Fruit fly (Drosophila melanogaster): ENCODE data around the gene mRpL19.

DNA sequence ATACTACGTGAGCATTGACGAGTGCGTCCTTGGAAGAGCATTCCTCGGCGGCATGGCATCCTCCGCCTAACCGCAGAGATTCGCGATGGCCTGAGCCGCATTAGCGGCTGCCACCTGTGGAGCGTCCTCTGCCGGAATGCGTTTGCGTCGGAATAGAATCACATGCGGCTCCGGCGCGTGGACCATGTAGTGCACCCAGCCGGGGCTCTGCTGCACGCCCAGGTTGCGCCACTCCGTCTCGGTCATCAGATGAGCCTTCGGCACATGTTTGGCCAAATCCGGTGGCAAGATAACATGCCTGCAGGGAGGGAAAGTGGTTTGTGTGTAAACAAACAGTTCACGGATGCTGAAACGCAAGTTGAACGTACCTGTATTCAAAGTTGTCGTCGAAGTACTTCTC, 41.5 kb downstream of the mRpL19 start:
- TF ChIP-seq achi (GFP tag; optimal IDR thresholded peaks at IDR 0.05) (no peak), OdsH (GFP tag; optimal IDR thresholded peaks at IDR 0.05) (no peak), vri (GFP tag; optimal IDR thresholded peaks at IDR 0.05) (no peak), dac (GFP tag; optimal IDR thresholded peaks at IDR 0.05) (no peak), CG15336 (GFP tag; IDR thresholded peaks at IDR 0.05) (no peak), CG6276 (GFP tag; optimal IDR thresholded peaks at IDR 0.05) (no peak), Gug (GFP tag; IDR thresholded peaks at IDR 0.05) (no peak)

Data from whole organism, prepupa.